Fruit fly (Drosophila melanogaster): ENCODE results near the gene fal.

dm6 chr3L:19261213-19261612, 33.2 kb upstream of the fal start, which contains the start of gene Bet1:
- TF ChIP-seq insv (optimal IDR thresholded peaks at IDR 0.05) = no peak
- TF ChIP-seq h (optimal IDR thresholded peaks at IDR 0.05) = no peak
- no peak for TF ChIP-seq Myc (optimal IDR thresholded peaks at IDR 0.05)
- no peak for TF ChIP-seq psq (optimal IDR thresholded peaks at IDR 0.05)
- no peak for TF ChIP-seq Sin3A (optimal IDR thresholded peaks at IDR 0.05)
